Fruit fly (Drosophila melanogaster): ENCODE results near the gene Smyd5.
A peak's percentile ranks its signal among the peaks of the same experiment; 100 is the strongest.

The Smyd5 gene

dm6 chr3R:21263177-21263576 is 44.6 kb upstream of the Smyd5 start (continued):
- TF ChIP-seq kay (GFP tag; optimal IDR thresholded peaks at IDR 0.05) (no peak), wdn (GFP tag; IDR thresholded peaks at IDR 0.05) (0 out of 2 replicates have a peak, but pooled peaks have one; percentile 15), CG16813 (GFP tag; IDR thresholded peaks at IDR 0.05; ENCODE audit: partially characterized antibody) (no peak), CG10959 (GFP tag; IDR thresholded peaks at IDR 0.05) (peak; percentile 28; the same call in 1 of the 2 replicates), lmd (GFP tag; IDR thresholded peaks at IDR 0.05) (peak; percentile 27; the same call in 1 of the 2 replicates), CG18619 (GFP tag; optimal IDR thresholded peaks at IDR 0.05) (peak; percentile 36), CG6813 (GFP tag; optimal IDR thresholded peaks at IDR 0.05) (peak; percentile 35), unpg (GFP tag; optimal IDR thresholded peaks at IDR 0.05) (peak; percentile 48), seq (GFP tag; IDR thresholded peaks at IDR 0.05) (peak; percentile 59), ERR (GFP tag; optimal IDR thresholded peaks at IDR 0.05) (no peak), cg (GFP tag; optimal IDR thresholded peaks at IDR 0.05) (peak; percentile 19), CG9727 (GFP tag; optimal IDR thresholded peaks at IDR 0.05) (peak; percentile 44), mld (GFP tag; IDR thresholded peaks at IDR 0.05; ENCODE audit: partially characterized antibody) (no peak), Oaz (GFP tag; IDR thresholded peaks at IDR 0.05) (0 out of 2 replicates have a peak, but pooled peaks have one; percentile 17), Optix (GFP tag; IDR thresholded peaks at IDR 0.05) (peak; percentile 61; the same call in 2 of the 3 replicates), NfI (GFP tag; optimal IDR thresholded peaks at IDR 0.05) (peak; percentile 61), pfk (GFP tag; optimal IDR thresholded peaks at IDR 0.05) (no peak), Gsc (GFP tag; IDR thresholded peaks at IDR 0.05) (no peak), CG9215 (GFP tag; IDR thresholded peaks at IDR 0.05) (no peak), CG1603 (tag; optimal IDR thresholded peaks at IDR 0.05) (peak; percentile 44), Rfx (GFP tag; IDR thresholded peaks at IDR 0.05) (peak; percentile 58; the same call in 1 of the 2 replicates), bcd (GFP tag; optimal IDR thresholded peaks at IDR 0.05) (peak; percentile 26), nerfin-1 (tag; optimal IDR thresholded peaks at IDR 0.05) (peak; percentile 19), emc (GFP tag; optimal IDR thresholded peaks at IDR 0.05) (no peak), Sry-β (GFP tag; optimal IDR thresholded peaks at IDR 0.05) (no peak), CG2678 (tag; optimal IDR thresholded peaks at IDR 0.05) (peak; percentile 13), ap (GFP tag; IDR thresholded peaks at IDR 0.05) (peak; percentile 38; the same call in 1 of the 2 replicates), HLH3B (GFP tag; IDR thresholded peaks at IDR 0.05) (peak; percentile 51; the same call in 1 of the 2 replicates), CG4617 (GFP tag; optimal IDR thresholded peaks at IDR 0.05; ENCODE audit: borderline replicate concordance) (no peak), CG34224 (GFP tag; IDR thresholded peaks at IDR 0.05; ENCODE audit: partially characterized antibody) (no peak), CG8290 (GFP tag; optimal IDR thresholded peaks at IDR 0.05) (no peak), CG8290 (tag; optimal IDR thresholded peaks at IDR 0.05) (peak; percentile 41 to 42), D19A (tag; optimal IDR thresholded peaks at IDR 0.05) (no peak), Hmx (GFP tag; optimal IDR thresholded peaks at IDR 0.05) (no peak), prd (optimal IDR thresholded peaks at IDR 0.05) (no peak), prd (GFP tag; IDR thresholded peaks at IDR 0.05) (peak; percentile 25; the same call in 1 of the 3 replicates), salm (tag; optimal IDR thresholded peaks at IDR 0.05) (no peak), crc (GFP tag; optimal IDR thresholded peaks at IDR 0.05) (no peak), stc (GFP tag; IDR thresholded peaks at IDR 0.05) (peak; percentile 61; the same call in 1 of the 2 replicates), Ptx1 (GFP tag; IDR thresholded peaks at IDR 0.05) (no peak), CG6254 (GFP tag; optimal IDR thresholded peaks at IDR 0.05) (peak; percentile 26), Ets97D (GFP tag; optimal IDR thresholded peaks at IDR 0.05) (peak; percentile 90), bsh (GFP tag; optimal IDR thresholded peaks at IDR 0.05) (peak in 1 of 2 experiments; percentile 57), zfh1 (GFP tag; IDR thresholded peaks at IDR 0.05) (peak; percentile 53; the same call in 2 of the 3 replicates), sim (GFP tag; IDR thresholded peaks at IDR 0.05) (0 out of 2 replicates have a peak, but pooled peaks have one; percentile 7), CG42726 (GFP tag; IDR thresholded peaks at IDR 0.05; ENCODE audit: partially characterized antibody) (no peak), CG13296 (GFP tag; optimal IDR thresholded peaks at IDR 0.05) (peak; percentile 7), Asciz (GFP tag; optimal IDR thresholded peaks at IDR 0.05) (peak; percentile 37), CG2116 (GFP tag; optimal IDR thresholded peaks at IDR 0.05) (peak; percentile 33), H15 (GFP tag; IDR thresholded peaks at IDR 0.05) (0 out of 3 replicates have a peak, but pooled peaks have one; percentile 54)
